Worm (Caenorhabditis elegans) whole organism, young adult: Measurements from ENCODE around the gene slc-36.1.

Experiments
- B0019.2 ChIP-seq: fragments of 200-800 bp; sonication (Bioruptor generic); conservative IDR thresholded peaks from 2 replicates; pipeline ENCODE4 v1.3.6; 2022; ENCODE audit warnings: missing genetic modification reagents, missing genetic modification characterization, missing compliant biosample characterization
- B0035.1 ChIP-seq: sonication (generic microtip); optimal IDR thresholded peaks from 2 replicates; lab custom pipeline; 2016; ENCODE audit warnings: missing genetic modification characterization, mild to moderate bottlenecking, missing compliant biosample characterization, missing genotype, missing genetic modification reagents
- C17E4.6 ChIP-seq: fragments of 200-800 bp; sonication (Bioruptor generic); IDR thresholded peaks from 2 replicates; pipeline ENCODE4 v1.3.6; 2022; ENCODE audit warnings: missing genetic modification reagents, missing genetic modification characterization, missing compliant biosample characterization
- D2030.7 ChIP-seq: fragments of 200-800 bp; sonication (Bioruptor generic); IDR thresholded peaks from 2 replicates; pipeline ENCODE4 v1.3.6; 2022; ENCODE audit warnings: missing genetic modification reagents, missing genetic modification characterization, missing compliant biosample characterization
- F10E7.11 ChIP-seq: sonication (generic microtip); optimal IDR thresholded peaks from 2 replicates; lab custom pipeline; 2017; ENCODE audit warnings: mild to moderate bottlenecking, missing genetic modification characterization, moderate library complexity, missing compliant biosample characterization
- F23B12.7 ChIP-seq: sonication (generic microtip); optimal IDR thresholded peaks from 2 replicates; lab custom pipeline; 2017; ENCODE audit warnings: missing genetic modification characterization, mild to moderate bottlenecking, missing compliant biosample characterization, antibody characterized with exemption, moderate library complexity; ENCODE audit not compliant: insufficient read depth
- F33H1.4 ChIP-seq: fragments of 200-800 bp; sonication (Bioruptor generic); IDR thresholded peaks from 2 replicates; pipeline ENCODE4 v1.3.6; 2022; ENCODE audit warnings: missing genetic modification reagents, missing genetic modification characterization, missing compliant biosample characterization
- F39B2.1 ChIP-seq: fragments of 200-800 bp; sonication (Bioruptor generic); IDR thresholded peaks from 2 replicates; pipeline ENCODE4 v1.3.6; 2022; ENCODE audit warnings: missing genetic modification reagents, missing genetic modification characterization, missing compliant biosample characterization
- Y53G8AR.9 ChIP-seq: fragments of 200-800 bp; sonication (Bioruptor generic); conservative IDR thresholded peaks from 2 replicates; pipeline ENCODE4 v1.3.6; 2022; ENCODE audit warnings: missing genetic modification reagents, missing genetic modification characterization, missing compliant biosample characterization
- Y67H2A.10 ChIP-seq: fragments of 200-800 bp; sonication (Bioruptor generic); conservative IDR thresholded peaks from 2 replicates; pipeline ENCODE4 v1.3.6; 2022; ENCODE audit warnings: missing genetic modification reagents, missing genetic modification characterization, missing compliant biosample characterization
- Y95B8A.8 ChIP-seq: fragments of 200-800 bp; sonication (Bioruptor generic); IDR thresholded peaks from 2 replicates; pipeline ENCODE4 v1.3.6; 2022; ENCODE audit warnings: missing genetic modification reagents, missing genetic modification characterization, missing compliant biosample characterization
- cebp-1 ChIP-seq, 2 experiments: fragments of 200-800 bp in 1 of 2; sonication (Bioruptor generic) in 1 of 2; sonication (generic microtip) in 1 of 2; IDR thresholded peaks in 1 of 2; optimal IDR thresholded peaks in 1 of 2; 2 replicates each; pipeline versions ENCODE4 v1.3.6 to Lab custom; 2017 to 2022; ENCODE audit warnings: missing compliant biosample characterization in 2 of 2, missing genetic modification characterization in 2 of 2, mild to moderate bottlenecking in 1 of 2, missing genetic modification reagents in 1 of 2, moderate library complexity in 1 of 2
- ceh-58 ChIP-seq: fragments of 200-800 bp; sonication (Bioruptor generic); IDR thresholded peaks from 2 replicates; pipeline ENCODE4 v1.3.6; 2022; ENCODE audit warnings: missing genetic modification characterization, missing compliant biosample characterization
- ceh-91 ChIP-seq: fragments of 200-800 bp; sonication (Bioruptor generic); IDR thresholded peaks from 2 replicates; pipeline ENCODE4 v1.3.6; 2022; ENCODE audit warnings: missing genetic modification reagents, missing genetic modification characterization, missing compliant biosample characterization
- dpl-1 ChIP-seq: fragments of 150-350 bp; optimal IDR thresholded peaks from 2 replicates; lab custom pipeline; 2014; ENCODE audit warnings: missing biosample characterization, missing genetic modification reagents, missing genetic modification characterization
- efl-1 ChIP-seq: fragments of 150-350 bp; optimal IDR thresholded peaks from 2 replicates; lab custom pipeline; 2014; ENCODE audit warnings: missing biosample characterization, missing genetic modification reagents, missing genetic modification characterization
- egl-18 ChIP-seq: fragments of 200-800 bp; sonication (Bioruptor generic); IDR thresholded peaks from 2 replicates; pipeline ENCODE4 v1.3.6; 2022; ENCODE audit warnings: missing genetic modification reagents, missing genetic modification characterization, missing compliant biosample characterization
- egrh-3 ChIP-seq: fragments of 200-800 bp; sonication (Bioruptor generic); IDR thresholded peaks from 2 replicates; pipeline ENCODE4 v1.3.6; 2022; ENCODE audit warnings: missing genetic modification reagents, missing genetic modification characterization, missing compliant biosample characterization
- ekl-4 ChIP-seq: fragments of 200-800 bp; sonication (Bioruptor generic); IDR thresholded peaks from 2 replicates; pipeline ENCODE4 v1.3.6; 2022; ENCODE audit warnings: missing genetic modification reagents, missing genetic modification characterization, missing compliant biosample characterization
- fkh-3 ChIP-seq: sonication (generic microtip); optimal IDR thresholded peaks from 2 replicates; lab custom pipeline; 2016; ENCODE audit warnings: mild to moderate bottlenecking, missing genetic modification characterization, missing compliant biosample characterization
- him-1 ChIP-seq: sonication (generic microtip); optimal IDR thresholded peaks from 2 replicates; lab custom pipeline; 2016; ENCODE audit warnings: missing genotype, missing genetic modification reagents, missing genetic modification characterization, missing compliant biosample characterization
- hmg-1.2 ChIP-seq: fragments of 200-800 bp; sonication (Bioruptor generic); IDR thresholded peaks from 2 replicates; pipeline ENCODE4 v1.3.6; 2022; ENCODE audit warnings: missing genetic modification reagents, missing genetic modification characterization, missing compliant biosample characterization
- lin-26 ChIP-seq: fragments of 200-800 bp; sonication (Bioruptor generic); IDR thresholded peaks from 2 replicates; pipeline ENCODE4 v1.3.6; 2022; ENCODE audit warnings: missing genetic modification reagents, missing genetic modification characterization, missing compliant biosample characterization
- lin-35 ChIP-seq, 3 experiments: fragments of 150-350 bp in 2 of 3; sonication (generic microtip) in 1 of 3; optimal IDR thresholded peaks; 2 replicates each; lab custom pipeline; 2014 to 2018; ENCODE audit warnings: missing biosample characterization in 3 of 3, missing genetic modification characterization in 3 of 3, missing genetic modification reagents in 3 of 3
- lin-54 ChIP-seq: fragments of 200-800 bp; sonication (Bioruptor generic); optimal IDR thresholded peaks from 2 replicates; lab custom pipeline; 2018; ENCODE audit warnings: mild to moderate bottlenecking, missing genetic modification characterization, missing compliant biosample characterization
- lsl-1 ChIP-seq: fragments of 200-800 bp; sonication (Bioruptor generic); optimal IDR thresholded peaks from 2 replicates; lab custom pipeline; 2018; ENCODE audit warnings: mild to moderate bottlenecking, missing genetic modification characterization, moderate library complexity, missing compliant biosample characterization
- madf-6 ChIP-seq: fragments of 200-800 bp; sonication (Bioruptor generic); IDR thresholded peaks from 2 replicates; pipeline ENCODE4 v1.3.6; 2022; ENCODE audit warnings: missing genetic modification reagents, missing genetic modification characterization, missing compliant biosample characterization
- mcd-1 ChIP-seq: fragments of 200-800 bp; sonication (Bioruptor generic); IDR thresholded peaks from 2 replicates; pipeline ENCODE4 v1.3.6; 2022; ENCODE audit warnings: missing genetic modification reagents, missing genetic modification characterization, missing compliant biosample characterization
- mes-4 ChIP-seq: sonication (generic microtip); optimal IDR thresholded peaks from 2 replicates; lab custom pipeline; 2016; ENCODE audit warnings: missing genotype, missing genetic modification characterization, missing compliant biosample characterization
- pbrm-1 ChIP-seq: fragments of 200-800 bp; sonication (Bioruptor generic); IDR thresholded peaks from 2 replicates; pipeline ENCODE4 v1.3.6; 2022; ENCODE audit warnings: missing genetic modification reagents, missing genetic modification characterization, missing compliant biosample characterization
- rcor-1 ChIP-seq: fragments of 200-800 bp; sonication (Bioruptor generic); IDR thresholded peaks from 2 replicates; pipeline ENCODE4 v1.3.6; 2022; ENCODE audit warnings: missing genetic modification reagents, missing genetic modification characterization, missing compliant biosample characterization
- snpc-1.3 ChIP-seq: sonication (generic microtip); optimal IDR thresholded peaks from 2 replicates; lab custom pipeline; 2017; ENCODE audit warnings: missing genetic modification characterization, mild to moderate bottlenecking, missing compliant biosample characterization, antibody characterized with exemption, moderate library complexity, missing genotype, missing genetic modification reagents; ENCODE audit not compliant: insufficient read depth
- tbx-9 ChIP-seq: sonication (generic microtip); optimal IDR thresholded peaks from 2 replicates; lab custom pipeline; 2016; ENCODE audit warnings: borderline replicate concordance, missing genetic modification characterization, inconsistent platforms, missing compliant biosample characterization
- xnd-1 ChIP-seq: sonication (generic microtip); optimal IDR thresholded peaks from 2 replicates; lab custom pipeline; 2016; ENCODE audit warnings: missing genotype, missing genetic modification reagents, missing genetic modification characterization, missing compliant biosample characterization
- ztf-18 ChIP-seq: sonication (generic microtip); optimal IDR thresholded peaks from 2 replicates; lab custom pipeline; 2016; ENCODE audit warnings: missing genotype, mild to moderate bottlenecking, missing genetic modification characterization, missing compliant biosample characterization

Gene slc-36.1

DNA sequence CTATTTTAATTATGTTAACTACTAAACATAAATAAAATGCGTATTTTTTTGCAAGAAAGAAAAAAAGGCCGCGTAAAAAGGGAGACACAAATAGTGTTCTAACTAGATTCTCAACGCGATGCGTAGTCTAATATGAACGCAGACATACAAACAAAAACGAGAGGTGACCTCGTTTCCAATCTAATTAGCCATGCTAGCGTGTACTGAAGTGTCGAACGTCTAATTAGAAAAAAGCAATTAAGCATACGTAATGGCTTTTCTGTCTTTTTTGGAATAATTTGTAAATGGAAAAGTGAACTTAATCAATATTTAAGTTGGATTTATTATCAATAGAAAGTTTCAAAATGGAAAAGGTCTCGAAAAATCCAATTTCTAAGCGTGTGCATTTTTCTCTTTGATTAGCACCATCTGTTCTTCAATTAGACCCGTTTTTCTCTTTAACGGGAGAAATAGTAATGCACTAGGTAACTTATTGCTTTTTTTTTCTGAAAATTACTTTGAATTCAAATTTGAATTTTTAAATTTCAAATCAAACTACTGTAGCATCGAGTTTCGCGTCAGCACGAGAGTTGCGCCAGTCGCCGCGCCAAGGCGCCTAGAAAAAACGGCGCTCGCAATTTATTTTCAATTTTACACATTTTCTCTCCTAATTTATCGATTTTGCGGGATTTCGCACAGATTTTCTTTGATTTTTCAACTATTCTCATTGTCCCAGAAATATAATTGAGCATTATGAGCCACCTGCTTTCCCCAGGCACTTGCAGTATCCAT is 33.4 kb downstream of the slc-36.1 start:
- TF ChIP-seq lsl-1 (GFP tag; lab: Kevin White, UChicago): peak; percentile 86
- no peak for TF ChIP-seq B0035.1 (tag; lab: Kevin White, UChicago)
- peak; percentile 62 for TF ChIP-seq him-1 (tag; lab: Kevin White, UChicago)
- TF ChIP-seq xnd-1 (tag; lab: Kevin White, UChicago): peak; percentile 41
- TF ChIP-seq mcd-1 (GFP tag; lab: Robert Waterston, UW): peak; percentile 51
- TF ChIP-seq hmg-1.2: peak; percentile 35; the same call in 1 of the 2 replicates
- TF ChIP-seq lin-35 (GFP tag; optimal IDR thresholded peaks at IDR 0.05; lab: Kevin White, UChicago): peak in 1 of 3 experiments; percentile 21
- 0 out of 2 replicates have a peak, but pooled peaks have one; percentile 28 for TF ChIP-seq rcor-1
- peak; percentile 55; the same call in 1 of the 2 replicates for TF ChIP-seq ekl-4 (GFP tag; lab: Robert Waterston, UW)
- TF ChIP-seq D2030.7: peak; percentile 66; the same call in 1 of the 2 replicates
- peak; percentile 45 for TF ChIP-seq dpl-1 (GFP tag; lab: Kevin White, UChicago)
- no peak for TF ChIP-seq Y95B8A.8 (GFP tag; lab: Robert Waterston, UW)
- no peak for TF ChIP-seq F10E7.11 (tag; lab: Kevin White, UChicago)
- TF ChIP-seq efl-1 (GFP tag; lab: Kevin White, UChicago): peak; percentile 59
- peak; percentile 78 for TF ChIP-seq madf-6 (GFP tag; lab: Robert Waterston, UW)
- TF ChIP-seq ceh-91 (GFP tag; lab: Robert Waterston, UW): no peak
- peak; percentile 0 for TF ChIP-seq F23B12.7
- peak; percentile 96 for TF ChIP-seq ztf-18 (tag; lab: Kevin White, UChicago)

DNA sequence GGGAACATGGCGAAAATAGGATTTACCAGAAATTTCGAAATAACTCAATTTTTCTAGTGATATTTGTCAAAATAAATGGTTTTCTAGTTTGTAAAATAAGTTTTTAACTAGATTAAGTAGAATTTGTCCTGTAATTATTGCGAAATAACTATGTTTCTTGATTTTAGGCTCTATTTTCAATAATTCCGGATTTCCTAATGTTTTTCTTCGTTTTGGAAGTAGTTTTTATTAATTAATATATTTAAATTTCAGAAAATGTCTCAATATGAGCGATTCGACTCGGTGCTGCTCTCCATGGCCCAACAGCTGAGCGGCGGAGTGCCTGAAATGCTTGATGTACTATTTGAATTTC is 33.9 kb downstream of the slc-36.1 start, which contains the start of gene nud-1:
TSS of gene nud-1 (plus strand) at position 253 of the 352 bp plus-strand sequence.
- TF ChIP-seq ztf-18 (tag; lab: Kevin White, UChicago) (peak; percentile 89), cebp-1 (GFP tag; IDR thresholded peaks at IDR 0.05; lab: Robert Waterston, UW) (no peak), cebp-1 (tag; optimal IDR thresholded peaks at IDR 0.05; lab: Kevin White, UChicago) (peak; percentile 79), F39B2.1 (GFP tag; lab: Robert Waterston, UW) (no peak)

DNA sequence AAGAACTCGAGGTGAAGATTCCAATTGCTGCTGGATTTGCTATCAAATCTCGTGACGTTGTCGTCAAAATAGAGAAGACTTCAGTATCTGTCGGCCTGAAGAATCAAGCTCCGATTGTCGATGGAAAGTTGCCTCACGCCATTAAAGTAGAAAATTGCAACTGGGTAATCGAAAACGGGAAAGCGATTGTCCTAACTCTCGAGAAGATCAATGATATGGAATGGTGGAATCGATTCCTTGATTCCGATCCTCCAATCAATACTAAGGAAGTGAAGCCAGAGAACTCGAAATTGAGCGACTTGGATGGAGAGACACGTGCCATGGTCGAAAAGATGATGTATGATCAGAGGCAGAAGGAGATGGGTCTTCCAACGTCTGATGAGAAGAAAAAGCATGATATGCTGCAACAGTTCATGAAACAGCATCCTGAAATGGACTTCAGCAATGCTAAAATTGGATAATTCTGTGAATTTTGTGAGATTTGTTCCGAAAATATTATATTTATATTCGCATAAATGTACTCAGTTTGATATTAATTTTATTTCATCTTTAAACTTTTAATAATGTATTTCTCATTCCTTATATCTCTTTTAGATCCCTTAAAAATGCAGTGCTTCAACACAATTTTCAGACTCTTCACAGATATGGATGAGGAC is 34.9 kb downstream of the slc-36.1 start, which contains the start of gene dro-1:
TSS of gene dro-1 (plus strand) at position 606 of the 656 bp plus-strand sequence.
- TF ChIP-seq F33H1.4 (GFP tag; lab: Robert Waterston, UW) (no peak), fkh-3 (tag; lab: Kevin White, UChicago) (no peak), mes-4 (tag; lab: Kevin White, UChicago) (no peak)
- TF ChIP-seq, all 124 proteins: peak for 0

DNA sequence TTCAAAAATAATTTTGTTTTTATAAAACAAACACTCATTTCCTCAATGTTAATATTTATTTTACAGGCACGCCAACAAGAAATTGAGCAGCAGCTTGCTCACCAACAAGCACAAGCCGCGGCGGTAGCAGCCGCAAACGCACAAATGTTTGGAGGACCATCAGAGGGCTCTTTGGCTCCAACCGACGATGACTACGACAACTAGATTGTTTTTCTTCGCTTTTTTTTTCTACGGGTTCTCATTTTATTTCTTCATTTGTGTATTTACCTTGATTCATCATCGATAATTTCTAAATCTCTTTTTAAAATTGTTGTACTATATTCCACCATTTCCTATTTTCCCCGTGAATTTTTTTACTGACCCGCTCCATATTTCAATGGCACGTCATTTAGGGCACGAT is 35.8 kb downstream of the slc-36.1 start, which contains the start of gene ife-1:
TSS of gene ife-1 (plus strand) at position 301 of the 400 bp plus-strand sequence.
- TF ChIP-seq Y67H2A.10 (no peak), lsl-1 (GFP tag; lab: Kevin White, UChicago) (no peak), ceh-58 (GFP tag; lab: Robert Waterston, UW) (no peak), pbrm-1 (GFP tag; lab: Robert Waterston, UW) (no peak), Y53G8AR.9 (GFP tag; lab: Robert Waterston, UW) (no peak), C17E4.6 (GFP tag; lab: Robert Waterston, UW) (no peak), snpc-1.3 (no peak), lin-54 (GFP tag; lab: Kevin White, UChicago) (no peak), D2030.7 (no peak), tbx-9 (no peak), egrh-3 (GFP tag; lab: Robert Waterston, UW) (no peak), egl-18 (GFP tag; lab: Robert Waterston, UW) (no peak), B0019.2 (GFP tag; lab: Robert Waterston, UW) (no peak), lin-26 (GFP tag; lab: Robert Waterston, UW) (no peak), rcor-1 (no peak)
